Fruit fly (Drosophila melanogaster) whole organism, pupa: ENCODE data around the gene CG12991.

Source experiments
- CG10348 ChIP-seq: fragments of 200-800 bp; sonication (Bioruptor generic); IDR thresholded peaks from 2 replicates; pipeline ENCODE4 v1.3.6; 2022; ENCODE audit warnings: missing biosample characterization, missing genetic modification characterization
- CG13204 ChIP-seq: fragments of 200-800 bp; sonication (Bioruptor generic); optimal IDR thresholded peaks from 2 replicates; lab custom pipeline; 2018; ENCODE audit warnings: missing biosample characterization, mild to moderate bottlenecking, missing genetic modification characterization, moderate library complexity
- CG14655 ChIP-seq: fragments of 200-800 bp; sonication (Bioruptor generic); optimal IDR thresholded peaks from 3 replicates; lab custom pipeline; 2017; ENCODE audit warnings: mild to moderate bottlenecking, missing biosample characterization, missing genetic modification reagents, missing genetic modification characterization
- CG15710 ChIP-seq: fragments of 200-800 bp; sonication (Bioruptor generic); optimal IDR thresholded peaks from 2 replicates; lab custom pipeline; 2018; ENCODE audit warnings: missing biosample characterization, mild to moderate bottlenecking, missing genetic modification characterization, moderate library complexity
- CG34367 ChIP-seq: fragments of 200-800 bp; sonication (Bioruptor generic); optimal IDR thresholded peaks from 2 replicates; lab custom pipeline; 2018; ENCODE audit warnings: missing biosample characterization, mild to moderate bottlenecking, missing genetic modification characterization
- CG4496 ChIP-seq: fragments of 200-800 bp; sonication (Bioruptor generic); IDR thresholded peaks from 3 replicates; pipeline ENCODE4 v1.3.6; 2022; ENCODE audit warnings: missing biosample characterization, missing genetic modification characterization
- CG8159 ChIP-seq: fragments of 200-800 bp; sonication (Bioruptor generic); optimal IDR thresholded peaks from 3 replicates; lab custom pipeline; 2018; ENCODE audit warnings: missing biosample characterization, mild to moderate bottlenecking, missing genetic modification characterization, moderate library complexity
- EcR ChIP-seq: fragments of 200-800 bp; sonication (Bioruptor generic); optimal IDR thresholded peaks from 3 replicates; lab custom pipeline; 2019; ENCODE audit warnings: missing biosample characterization, missing genetic modification characterization, mild to moderate bottlenecking, moderate library complexity, missing genetic modification reagents
- Ets98B ChIP-seq: fragments of 200-800 bp; sonication (Bioruptor generic); IDR thresholded peaks from 2 replicates; pipeline ENCODE4 v1.3.6; 2022; ENCODE audit warnings: missing biosample characterization, missing genetic modification characterization
- Pif1A ChIP-seq: fragments of 200-800 bp; sonication (Bioruptor generic); optimal IDR thresholded peaks from 3 replicates; lab custom pipeline; 2016; ENCODE audit warnings: missing biosample characterization, missing genetic modification characterization
- fd96Ca ChIP-seq: fragments of 200-800 bp; sonication (Bioruptor generic); IDR thresholded peaks from 3 replicates; pipeline ENCODE4 v1.3.6; 2022; ENCODE audit warnings: missing biosample characterization, missing genetic modification characterization
- gl ChIP-seq: fragments of 200-800 bp; sonication (Bioruptor generic); optimal IDR thresholded peaks from 2 replicates; lab custom pipeline; 2018; ENCODE audit warnings: missing biosample characterization, mild to moderate bottlenecking, missing genetic modification characterization

DNA sequence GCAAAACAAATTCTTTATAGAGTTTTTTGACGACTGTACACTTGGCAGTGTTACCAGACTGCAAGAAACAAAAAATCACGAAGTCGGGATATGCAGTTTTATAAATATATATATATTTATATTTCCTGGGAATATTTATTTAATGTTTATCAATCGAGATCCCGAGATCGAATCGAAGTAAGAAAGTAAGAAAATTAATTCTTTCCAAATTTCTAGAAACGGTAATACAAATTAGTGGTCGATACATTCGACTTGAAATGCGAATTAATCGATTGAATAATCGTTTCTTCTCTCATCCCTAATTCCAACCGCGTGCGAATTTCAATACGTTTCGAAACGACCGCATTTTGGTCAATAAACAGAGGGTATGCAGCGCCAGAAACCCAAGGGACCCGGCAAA, 56.3 kb downstream of the CG12991 start, which contains the start of the genes CG8289 and CG5800:
- TF ChIP-seq CG14655 (GFP tag; lab: Kevin White, UChicago) (no peak), gl (tag; lab: Kevin White, UChicago) (no peak), CG4496 (GFP tag; lab: Robert Waterston, UW) (no peak), CG34367 (no peak), CG13204 (GFP tag; lab: Kevin White, UChicago) (no peak), Pif1A (no peak), Ets98B (no peak), CG15710 (tag; lab: Kevin White, UChicago) (no peak), CG10348 (GFP tag; lab: Robert Waterston, UW) (no peak), CG8159 (tag; lab: Kevin White, UChicago) (no peak), fd96Ca (GFP tag; lab: Robert Waterston, UW) (no peak), EcR (no peak)
